Worm (Caenorhabditis elegans) whole organism, late embryonic: ENCODE results near the gene col-119.

Experiments used
- K02D7.2 ChIP-seq: sonication (generic microtip); optimal IDR thresholded peaks from 2 replicates; lab custom pipeline; 2017; ENCODE audit warnings: mild to moderate bottlenecking, missing genetic modification characterization, missing compliant biosample characterization
- K09A11.1 ChIP-seq: sonication (generic microtip); optimal IDR thresholded peaks from 2 replicates; lab custom pipeline; 2017; ENCODE audit warnings: antibody characterized with exemption, mild to moderate bottlenecking, missing genetic modification characterization, missing compliant biosample characterization; ENCODE audit not compliant: insufficient read depth
- ama-1 ChIP-seq: fragments of 150-350 bp; optimal IDR thresholded peaks from 2 replicates; lab custom pipeline; 2014
- ceh-19 ChIP-seq: fragments of 200-800 bp; sonication (Bioruptor generic); optimal IDR thresholded peaks from 2 replicates; lab custom pipeline; 2018; ENCODE audit warnings: mild to moderate bottlenecking, missing genetic modification characterization, missing compliant biosample characterization
- ceh-2 ChIP-seq: sonication (generic microtip); optimal IDR thresholded peaks from 2 replicates; lab custom pipeline; 2016; ENCODE audit warnings: missing genotype, missing genetic modification characterization, missing compliant biosample characterization
- ceh-22 ChIP-seq: sonication (generic microtip); optimal IDR thresholded peaks from 2 replicates; lab custom pipeline; 2017; ENCODE audit warnings: missing biosample characterization, missing genetic modification characterization
- ceh-24 ChIP-seq: sonication (generic microtip); optimal IDR thresholded peaks from 2 replicates; lab custom pipeline; 2016; ENCODE audit warnings: mild to moderate bottlenecking, missing genetic modification characterization, missing compliant biosample characterization
- ceh-31 ChIP-seq: sonication (generic microtip); optimal IDR thresholded peaks from 2 replicates; lab custom pipeline; 2016; ENCODE audit warnings: missing genetic modification characterization, missing compliant biosample characterization
- ceh-34 ChIP-seq: sonication (generic microtip); optimal IDR thresholded peaks from 2 replicates; lab custom pipeline; 2016; ENCODE audit warnings: mild to moderate bottlenecking, missing genetic modification characterization, missing compliant biosample characterization
- ceh-45 ChIP-seq: fragments of 200-800 bp; sonication (Bioruptor generic); IDR thresholded peaks from 2 replicates; pipeline ENCODE4 v1.3.6; 2022; ENCODE audit warnings: missing genetic modification reagents, missing genetic modification characterization, missing compliant biosample characterization
- ceh-48 ChIP-seq: sonication (generic microtip); optimal IDR thresholded peaks from 2 replicates; lab custom pipeline; 2016; ENCODE audit warnings: missing genetic modification characterization, inconsistent platforms, missing compliant biosample characterization
- dmd-4 ChIP-seq: sonication (generic microtip); optimal IDR thresholded peaks from 2 replicates; lab custom pipeline; 2016; ENCODE audit warnings: borderline replicate concordance, missing genetic modification characterization, missing compliant biosample characterization
- dve-1 ChIP-seq: sonication (generic microtip); optimal IDR thresholded peaks from 2 replicates; lab custom pipeline; 2017; ENCODE audit warnings: antibody characterized with exemption, mild to moderate bottlenecking, missing genetic modification characterization, missing compliant biosample characterization
- elt-2 ChIP-seq: sonication (generic microtip); optimal IDR thresholded peaks from 2 replicates; lab custom pipeline; 2016; ENCODE audit warnings: missing genetic modification reagents, missing genetic modification characterization, missing compliant biosample characterization
- elt-4 ChIP-seq: sonication (generic microtip); optimal IDR thresholded peaks from 2 replicates; lab custom pipeline; 2016; ENCODE audit warnings: missing genetic modification characterization, missing compliant biosample characterization
- eyg-1 ChIP-seq: sonication (generic microtip); optimal IDR thresholded peaks from 2 replicates; lab custom pipeline; 2016; ENCODE audit warnings: missing genotype, missing genetic modification characterization, missing compliant biosample characterization
- fkh-10 ChIP-seq: fragments of 150-350 bp; optimal IDR thresholded peaks from 2 replicates; lab custom pipeline; 2014; ENCODE audit warnings: missing biosample characterization, missing genetic modification reagents, missing genetic modification characterization
- gmeb-2 ChIP-seq: sonication (generic microtip); optimal IDR thresholded peaks from 2 replicates; lab custom pipeline; 2016; ENCODE audit warnings: missing genetic modification characterization, inconsistent platforms, missing compliant biosample characterization
- hlh-13 ChIP-seq: fragments of 200-800 bp; sonication (Bioruptor generic); optimal IDR thresholded peaks from 2 replicates; lab custom pipeline; 2018; ENCODE audit warnings: mild to moderate bottlenecking, missing genetic modification characterization, missing compliant biosample characterization
- hlh-30 ChIP-seq: sonication (generic microtip); optimal IDR thresholded peaks from 2 replicates; lab custom pipeline; 2017; ENCODE audit warnings: antibody characterized with exemption, missing genetic modification characterization, missing compliant biosample characterization; ENCODE audit not compliant: insufficient read depth
- lin-11 ChIP-seq: fragments of 200-800 bp; sonication (Bioruptor generic); optimal IDR thresholded peaks from 2 replicates; lab custom pipeline; 2018; ENCODE audit warnings: mild to moderate bottlenecking, missing genetic modification characterization, missing compliant biosample characterization
- nfya-1 ChIP-seq: sonication (generic microtip); optimal IDR thresholded peaks from 2 replicates; lab custom pipeline; 2017; ENCODE audit warnings: missing genetic modification characterization, mild to moderate bottlenecking, missing compliant biosample characterization, antibody characterized with exemption, moderate library complexity
- odd-2 ChIP-seq: sonication (generic microtip); optimal IDR thresholded peaks from 2 replicates; lab custom pipeline; 2017; ENCODE audit warnings: antibody characterized with exemption, mild to moderate bottlenecking, missing genetic modification characterization, missing compliant biosample characterization
- pag-3 ChIP-seq: sonication (generic microtip); optimal IDR thresholded peaks from 2 replicates; lab custom pipeline; 2016; ENCODE audit warnings: missing compliant biosample characterization, missing genetic modification characterization, borderline replicate concordance
- pat-9 ChIP-seq: fragments of 200-800 bp; sonication (Bioruptor generic); optimal IDR thresholded peaks from 2 replicates; lab custom pipeline; 2018; ENCODE audit warnings: mild to moderate bottlenecking, missing genetic modification characterization, moderate library complexity, missing compliant biosample characterization
- pax-1 ChIP-seq: fragments of 150-350 bp; optimal IDR thresholded peaks from 2 replicates; lab custom pipeline; 2014; ENCODE audit warnings: missing biosample characterization, missing genetic modification characterization
- pha-2 ChIP-seq: sonication (generic microtip); optimal IDR thresholded peaks from 2 replicates; lab custom pipeline; 2017; ENCODE audit warnings: mild to moderate bottlenecking, missing genetic modification characterization, missing compliant biosample characterization
- pha-4 ChIP-seq: fragments of 150-350 bp; optimal IDR thresholded peaks from 2 replicates; lab custom pipeline; 2018; ENCODE audit warnings: missing biosample characterization, missing genetic modification reagents, missing genetic modification characterization
- pros-1 ChIP-seq: fragments of 150-350 bp; optimal IDR thresholded peaks from 2 replicates; lab custom pipeline; 2014; ENCODE audit warnings: missing biosample characterization, missing genetic modification reagents, missing genetic modification characterization
- rnt-1 ChIP-seq: sonication (generic microtip); optimal IDR thresholded peaks from 2 replicates; lab custom pipeline; 2016; ENCODE audit warnings: missing genetic modification characterization, missing compliant biosample characterization
- sdc-2 ChIP-seq: sonication (generic microtip); optimal IDR thresholded peaks from 2 replicates; lab custom pipeline; 2016; ENCODE audit warnings: missing genotype, missing genetic modification characterization, missing compliant biosample characterization
- sox-4 ChIP-seq: sonication (generic microtip); optimal IDR thresholded peaks from 2 replicates; lab custom pipeline; 2017; ENCODE audit warnings: mild to moderate bottlenecking, missing genetic modification characterization, inconsistent platforms, missing compliant biosample characterization
- syd-9 ChIP-seq: sonication (generic microtip); optimal IDR thresholded peaks from 2 replicates; lab custom pipeline; 2016; ENCODE audit warnings: mild to moderate bottlenecking, missing genetic modification characterization, moderate library complexity, missing compliant biosample characterization
- unc-55 ChIP-seq: sonication (generic microtip); optimal IDR thresholded peaks from 2 replicates; lab custom pipeline; 2017; ENCODE audit warnings: missing biosample characterization, missing genetic modification reagents, missing genetic modification characterization

The col-119 gene

DNA sequence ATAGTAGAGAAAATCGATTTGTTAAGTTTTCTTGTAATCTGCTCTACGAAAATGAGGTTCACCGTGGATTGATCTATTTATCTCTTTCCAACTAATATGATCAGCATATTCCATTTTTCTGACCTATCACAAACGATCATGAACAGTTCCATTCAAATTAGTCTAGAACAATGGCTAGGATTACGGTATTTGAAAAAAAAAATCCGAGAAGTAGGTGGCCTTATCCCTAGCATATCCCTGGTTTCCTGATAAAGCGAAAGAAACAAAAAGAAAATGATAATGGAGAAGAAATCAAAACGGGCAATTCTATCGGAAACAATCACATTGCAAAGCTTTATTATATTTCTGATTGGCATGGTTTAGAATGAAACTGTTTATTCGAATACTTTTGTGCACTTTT lies 13.2 kb upstream of the col-119 start, which contains the start of gene mltn-12:
mltn-12 (plus strand) TSS at position 301 of the 400 bp plus-strand sequence.
- no peak for TF ChIP-seq hlh-30 (tag; lab: Kevin White, UChicago)
- TF ChIP-seq sdc-2 (tag; lab: Kevin White, UChicago), result no peak
- TF ChIP-seq pha-2 (tag; lab: Kevin White, UChicago), result no peak
- TF ChIP-seq ceh-19 (GFP tag; lab: Kevin White, UChicago), result no peak
- TF ChIP-seq pax-1 (tag; lab: Kevin White, UChicago), result no peak
- TF ChIP-seq unc-55 (GFP tag; lab: Kevin White, UChicago), result no peak
- no peak for TF ChIP-seq dve-1 (tag; lab: Kevin White, UChicago)
- no peak for TF ChIP-seq elt-2 (tag; lab: Kevin White, UChicago)
- TF ChIP-seq ceh-24, result no peak
- no peak for TF ChIP-seq gmeb-2 (tag; lab: Kevin White, UChicago)
- TF ChIP-seq ceh-22 (tag; lab: Kevin White, UChicago), result no peak
- TF ChIP-seq ama-1 (lab: Kevin White, UChicago), result no peak
- no peak for TF ChIP-seq lin-11 (tag; lab: Kevin White, UChicago)
- no peak for TF ChIP-seq ceh-34 (tag; lab: Kevin White, UChicago)
- TF ChIP-seq K09A11.1 (tag; lab: Kevin White, UChicago), result no peak
- no peak for TF ChIP-seq fkh-10 (GFP tag; lab: Kevin White, UChicago)

- no peak for TF ChIP-seq rnt-1 (tag; lab: Kevin White, UChicago)
- peak; percentile 81 for TF ChIP-seq ceh-48 (tag; lab: Kevin White, UChicago)
- peak; percentile 19 for TF ChIP-seq nfya-1
- TF ChIP-seq pros-1 (tag; lab: Kevin White, UChicago), result no peak
- TF ChIP-seq sox-4 (tag; lab: Kevin White, UChicago), result no peak
- no peak for TF ChIP-seq elt-4
- no peak for TF ChIP-seq odd-2 (tag; lab: Kevin White, UChicago)
- no peak for TF ChIP-seq ceh-31 (tag; lab: Kevin White, UChicago)
- TF ChIP-seq K02D7.2 (tag; lab: Kevin White, UChicago), result no peak
- no peak for TF ChIP-seq syd-9 (tag; lab: Kevin White, UChicago)
- no peak for TF ChIP-seq hlh-13 (GFP tag; lab: Kevin White, UChicago)
- no peak for TF ChIP-seq hlh-30 (tag; lab: Kevin White, UChicago)
- TF ChIP-seq elt-2 (tag; lab: Kevin White, UChicago), result peak; percentile 81
These were observed 7.2 kb upstream of the col-119 start, which contains the start of gene bre-1 for ce11 chrIV:8986761-8987316. TSS of gene bre-1 (plus strand) at chrIV:8987266.

DNA sequence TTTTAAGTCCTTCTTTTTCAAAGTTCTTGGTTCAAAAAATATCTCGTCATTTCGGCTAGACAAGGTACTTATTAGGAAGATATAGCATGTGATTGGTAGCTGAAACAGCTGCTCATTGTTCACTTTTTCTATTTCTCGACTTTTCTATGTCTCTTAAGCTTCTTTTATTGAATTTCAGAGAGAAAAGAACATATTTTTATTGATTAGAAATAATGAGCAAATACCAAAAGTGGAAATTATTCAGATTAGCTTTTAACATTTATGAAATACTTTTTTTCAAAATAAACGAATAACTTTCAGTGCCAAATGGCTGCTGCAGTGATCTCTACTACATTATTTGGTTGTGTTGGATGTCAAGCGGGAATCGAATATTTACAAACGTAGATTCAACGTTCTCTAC lies 5.0 kb upstream of the col-119 start, which contains the start of gene nstp-1:
nstp-1 (plus strand) TSS at position 301 of the 400 bp plus-strand sequence.
- TF ChIP-seq pag-3 (tag; lab: Kevin White, UChicago) (no peak), pat-9 (tag; lab: Kevin White, UChicago) (no peak), ceh-19 (GFP tag; lab: Kevin White, UChicago) (no peak), eyg-1 (no peak), odd-2 (tag; lab: Kevin White, UChicago) (no peak), unc-55 (GFP tag; lab: Kevin White, UChicago) (no peak), ceh-45 (no peak), sdc-2 (tag; lab: Kevin White, UChicago) (no peak), pax-1 (tag; lab: Kevin White, UChicago) (no peak), pha-4 (no peak), ceh-31 (tag; lab: Kevin White, UChicago) (no peak), dmd-4 (no peak), K09A11.1 (tag; lab: Kevin White, UChicago) (no peak), ama-1 (lab: Kevin White, UChicago) (no peak), ceh-2 (tag; lab: Kevin White, UChicago) (no peak)
